Worm (Caenorhabditis elegans): Measurements from ENCODE around the gene lea-1.

Gene lea-1

ce11 chrV:10036275-10036674, 24.6 kb downstream of the lea-1 start, which contains the start of gene T06E8.2 (continued):
- TF ChIP-seq lsy-2 (tag; optimal IDR thresholded peaks at IDR 0.05) (peak in 1 of 2 experiments; percentile 54), hlh-11 (tag; optimal IDR thresholded peaks at IDR 0.05) (peak; percentile 76), nhr-237 (tag; optimal IDR thresholded peaks at IDR 0.05) (no peak), dpl-1 (GFP tag; optimal IDR thresholded peaks at IDR 0.05) (peak; percentile 16), cey-2 (tag; optimal IDR thresholded peaks at IDR 0.05; ENCODE audit: borderline replicate concordance, insufficient read depth) (no peak), F10B5.3 (tag; optimal IDR thresholded peaks at IDR 0.05) (no peak), lin-29 (GFP tag; IDR thresholded peaks at IDR 0.05) (no peak), mes-2 (tag; optimal IDR thresholded peaks at IDR 0.05; ENCODE audit: poor library complexity, severe bottlenecking) (peak; percentile 30), lin-1 (GFP tag; IDR thresholded peaks at IDR 0.05) (no peak), lin-15B (tag; optimal IDR thresholded peaks at IDR 0.05) (no peak), pha-4 (GFP tag; IDR thresholded peaks at IDR 0.05) (no peak), pha-4 (tag; optimal IDR thresholded peaks at IDR 0.05) (no peak), nhr-42 (GFP tag; IDR thresholded peaks at IDR 0.05) (no peak), sdz-12 (GFP tag; optimal IDR thresholded peaks at IDR 0.05) (no peak), nhr-11 (tag; optimal IDR thresholded peaks at IDR 0.05) (peak; percentile 43), ceh-62 (tag; optimal IDR thresholded peaks at IDR 0.05) (no peak), mxl-2 (GFP tag; conservative IDR thresholded peaks at IDR 0.05) (no peak), F37D6.2 (tag; optimal IDR thresholded peaks at IDR 0.05) (no peak), fos-1 (tag; optimal IDR thresholded peaks at IDR 0.05) (no peak), R02D3.7 (tag; optimal IDR thresholded peaks at IDR 0.05) (no peak), lim-7 (GFP tag; IDR thresholded peaks at IDR 0.05) (no peak), T26A8.4 (GFP tag; IDR thresholded peaks at IDR 0.05) (0 out of 2 replicates have a peak, but pooled peaks have one; percentile 24), daf-16 (GFP tag; optimal IDR thresholded peaks at IDR 0.05) (peak in 1 of 2 experiments; percentile 43), daf-16 (tag; optimal IDR thresholded peaks at IDR 0.05) (peak; percentile 39), F49E8.2 (tag; optimal IDR thresholded peaks at IDR 0.05; ENCODE audit: borderline replicate concordance) (no peak), dve-1 (tag; optimal IDR thresholded peaks at IDR 0.05; ENCODE audit: insufficient read depth) (peak; percentile 69), madf-9 (GFP tag; conservative IDR thresholded peaks at IDR 0.05) (0 out of 2 replicates have a peak, but pooled peaks have one; percentile 31), unc-130 (GFP tag; optimal IDR thresholded peaks at IDR 0.05) (no peak), ctbp-1 (GFP tag; IDR thresholded peaks at IDR 0.05) (no peak), dmd-8 (GFP tag; IDR thresholded peaks at IDR 0.05) (no peak), nhr-111 (GFP tag; optimal IDR thresholded peaks at IDR 0.05) (no peak), daf-19 (GFP tag; conservative IDR thresholded peaks at IDR 0.05) (no peak), F44E2.7 (GFP tag; IDR thresholded peaks at IDR 0.05) (no peak), nhr-102 (tag; optimal IDR thresholded peaks at IDR 0.05) (no peak), ztf-11 (tag; optimal IDR thresholded peaks at IDR 0.05) (no peak), arid-1 (GFP tag; conservative IDR thresholded peaks at IDR 0.05) (no peak), fkh-10 (GFP tag; optimal IDR thresholded peaks at IDR 0.05) (no peak), ztf-7 (tag; optimal IDR thresholded peaks at IDR 0.05) (no peak), F26F4.8 (GFP tag; conservative IDR thresholded peaks at IDR 0.05) (no peak), egl-43 (GFP tag; IDR thresholded peaks at IDR 0.05) (no peak), skn-1 (tag; optimal IDR thresholded peaks at IDR 0.05) (no peak), vab-7 (GFP tag; IDR thresholded peaks at IDR 0.05) (no peak), lin-13 (GFP tag; optimal IDR thresholded peaks at IDR 0.05) (no peak), duxl-1 (tag; optimal IDR thresholded peaks at IDR 0.05; ENCODE audit: poor library complexity) (no peak), daf-12 (tag; optimal IDR thresholded peaks at IDR 0.05) (no peak), Y105C5A.15 (GFP tag; IDR thresholded peaks at IDR 0.05) (no peak), php-3 (GFP tag; IDR thresholded peaks at IDR 0.05) (no peak), zfp-3 (GFP tag; conservative IDR thresholded peaks at IDR 0.05) (no peak), aly-2 (tag; optimal IDR thresholded peaks at IDR 0.05) (no peak), mdl-1 (tag; optimal IDR thresholded peaks at IDR 0.05) (peak in 1 of 2 experiments; percentile 69), jun-1 (tag; optimal IDR thresholded peaks at IDR 0.05) (no peak), aha-1 (tag) (peak; percentile 35)

Data from whole organism, L4 larva.